Worm (Caenorhabditis elegans): ENCODE data around the gene fsn-1.

- TF ChIP-seq him-1 (tag; optimal IDR thresholded peaks at IDR 0.05): peak; percentile 98
- TF ChIP-seq dao-5 (tag; optimal IDR thresholded peaks at IDR 0.05): no peak
- TF ChIP-seq W03F9.2 (tag; optimal IDR thresholded peaks at IDR 0.05): peak; percentile 95
These were observed 37.4 kb upstream of the fsn-1 start for ce11 chrIII:4899728-4900127.

Data from whole organism, L4/young adult.